Worm (Caenorhabditis elegans) whole organism, L1 larva: ENCODE data around the gene C06H5.6.
A peak's percentile ranks its signal among the peaks of the same experiment; 100 is the strongest.

Experiments
- C04F5.9 ChIP-seq: sonication (generic microtip); optimal IDR thresholded peaks from 2 replicates; lab custom pipeline; 2016; ENCODE audit warnings: missing genetic modification characterization, missing compliant biosample characterization
- C16A3.4 ChIP-seq: fragments of 150-350 bp; optimal IDR thresholded peaks from 2 replicates; lab custom pipeline; 2014; ENCODE audit warnings: missing biosample characterization, missing genetic modification characterization
- F16B12.6 ChIP-seq: fragments of 150-350 bp; optimal IDR thresholded peaks from 2 replicates; lab custom pipeline; 2014; ENCODE audit warnings: missing biosample characterization, missing genetic modification characterization
- alr-1 ChIP-seq: fragments of 200-800 bp; sonication (Bioruptor generic); optimal IDR thresholded peaks from 2 replicates; lab custom pipeline; 2018; ENCODE audit warnings: borderline replicate concordance, mild to moderate bottlenecking, missing genetic modification characterization, missing compliant biosample characterization
- aly-2 ChIP-seq: fragments of 150-350 bp; optimal IDR thresholded peaks from 2 replicates; lab custom pipeline; 2014; ENCODE audit warnings: missing biosample characterization, missing genetic modification characterization
- blmp-1 ChIP-seq: fragments of 150-350 bp; optimal IDR thresholded peaks from 2 replicates; lab custom pipeline; 2014; ENCODE audit warnings: missing biosample characterization, missing genetic modification characterization
- ceh-8 ChIP-seq: fragments of 200-800 bp; sonication (Bioruptor generic); optimal IDR thresholded peaks from 2 replicates; lab custom pipeline; 2018; ENCODE audit warnings: mild to moderate bottlenecking, missing genetic modification characterization, moderate library complexity, missing compliant biosample characterization
- dpl-1 ChIP-seq, 3 experiments: fragments of 150-350 bp in 2 of 3; sonication (generic microtip) in 1 of 3; optimal IDR thresholded peaks; 2 replicates each; lab custom pipeline; 2014 to 2017; ENCODE audit warnings: missing biosample characterization in 3 of 3, missing genetic modification characterization in 3 of 3, missing genetic modification reagents in 3 of 3
- dsc-1 ChIP-seq: sonication (generic microtip); optimal IDR thresholded peaks from 2 replicates; lab custom pipeline; 2016; ENCODE audit warnings: mild to moderate bottlenecking, missing genetic modification characterization, missing compliant biosample characterization
- efl-1 ChIP-seq, 4 experiments: fragments of 150-350 bp; optimal IDR thresholded peaks in 3 of 4; peaks in 1 of 4; 1 replicate in 1 of 4; 2 replicates in 3 of 4; lab custom pipeline; 2014; ENCODE audit warnings: missing biosample characterization in 2 of 4, missing genetic modification characterization in 2 of 4, missing genetic modification reagents in 2 of 4
- efl-3 ChIP-seq: fragments of 200-800 bp; sonication (Bioruptor generic); optimal IDR thresholded peaks from 2 replicates; lab custom pipeline; 2018; ENCODE audit warnings: mild to moderate bottlenecking, missing genetic modification characterization, missing compliant biosample characterization
- elt-2 ChIP-seq: sonication (generic microtip); optimal IDR thresholded peaks from 2 replicates; lab custom pipeline; 2016; ENCODE audit warnings: missing genetic modification characterization, mild to moderate bottlenecking, inconsistent platforms, missing compliant biosample characterization, missing genetic modification reagents
- elt-3 ChIP-seq, 6 experiments: fragments of 150-350 bp in 1 of 6; sonication (generic microtip); optimal IDR thresholded peaks; 2 replicates each; lab custom pipeline; 2017 to 2018; ENCODE audit warnings: missing biosample characterization in 6 of 6, missing genetic modification characterization in 6 of 6, inconsistent platforms in 1 of 6
- fkh-4 ChIP-seq: sonication (generic microtip); optimal IDR thresholded peaks from 2 replicates; lab custom pipeline; 2016; ENCODE audit warnings: missing compliant biosample characterization, missing genetic modification characterization, borderline replicate concordance
- fkh-8 ChIP-seq: sonication (generic microtip); optimal IDR thresholded peaks from 2 replicates; lab custom pipeline; 2016; ENCODE audit warnings: mild to moderate bottlenecking, missing genetic modification characterization, missing compliant biosample characterization
- hpl-2 ChIP-seq: fragments of 150-350 bp; optimal IDR thresholded peaks from 2 replicates; lab custom pipeline; 2014; ENCODE audit warnings: missing biosample characterization, missing genetic modification reagents, missing genetic modification characterization
- irx-1 ChIP-seq: sonication (generic microtip); optimal IDR thresholded peaks from 2 replicates; lab custom pipeline; 2016; ENCODE audit warnings: missing genetic modification characterization, missing compliant biosample characterization
- isw-1 ChIP-seq: fragments of 200-800 bp; sonication (Bioruptor generic); IDR thresholded peaks from 2 replicates; pipeline ENCODE4 v1.3.6; 2022; ENCODE audit warnings: missing genetic modification characterization, missing compliant biosample characterization
- lin-13 ChIP-seq: fragments of 150-350 bp; optimal IDR thresholded peaks from 2 replicates; lab custom pipeline; 2014; ENCODE audit warnings: missing biosample characterization, missing genetic modification reagents, missing genetic modification characterization
- lin-14 ChIP-seq: fragments of 200-800 bp; sonication (Bioruptor generic); optimal IDR thresholded peaks from 2 replicates; lab custom pipeline; 2018; ENCODE audit warnings: mild to moderate bottlenecking, missing genetic modification characterization, moderate library complexity, missing compliant biosample characterization
- lin-15B ChIP-seq: fragments of 150-350 bp; sonication (generic microtip); optimal IDR thresholded peaks from 3 replicates; lab custom pipeline; 2014; ENCODE audit warnings: missing biosample characterization, missing genetic modification characterization
- lin-35 ChIP-seq, 2 experiments: fragments of 150-350 bp; optimal IDR thresholded peaks; 2 replicates each; lab custom pipeline; 2014; ENCODE audit warnings: missing biosample characterization in 2 of 2, missing genetic modification characterization in 2 of 2, missing genetic modification reagents in 2 of 2
- lsy-2 ChIP-seq, 2 experiments: fragments of 150-350 bp; optimal IDR thresholded peaks; 2 replicates each; lab custom pipeline; 2014; ENCODE audit warnings: missing biosample characterization in 2 of 2, missing genetic modification characterization in 2 of 2
- mdl-1 ChIP-seq, 2 experiments: fragments of 150-350 bp; optimal IDR thresholded peaks; 2 replicates each; lab custom pipeline; 2014 to 2017; ENCODE audit warnings: missing biosample characterization in 2 of 2, missing genetic modification characterization in 2 of 2, inconsistent platforms in 1 of 2
- mep-1 ChIP-seq: fragments of 150-350 bp; optimal IDR thresholded peaks from 2 replicates; lab custom pipeline; 2014; ENCODE audit warnings: missing biosample characterization, missing genetic modification characterization
- nhr-11 ChIP-seq: fragments of 150-350 bp; optimal IDR thresholded peaks from 2 replicates; lab custom pipeline; 2014; ENCODE audit warnings: missing biosample characterization, missing genetic modification characterization
- nhr-12 ChIP-seq: sonication (generic microtip); optimal IDR thresholded peaks from 2 replicates; lab custom pipeline; 2017; ENCODE audit warnings: missing biosample characterization, missing genetic modification characterization
- nhr-19 ChIP-seq: fragments of 200-800 bp; sonication (Bioruptor generic); conservative IDR thresholded peaks from 2 replicates; pipeline ENCODE4 v1.3.6; 2022; ENCODE audit warnings: missing genetic modification characterization, missing compliant biosample characterization
- nhr-20 ChIP-seq: sonication (generic microtip); optimal IDR thresholded peaks from 2 replicates; lab custom pipeline; 2016; ENCODE audit warnings: mild to moderate bottlenecking, missing genetic modification characterization, missing compliant biosample characterization
- nhr-237 ChIP-seq: fragments of 150-350 bp; optimal IDR thresholded peaks from 2 replicates; lab custom pipeline; 2014; ENCODE audit warnings: missing biosample characterization, missing genetic modification characterization
- nhr-28 ChIP-seq: fragments of 150-350 bp; optimal IDR thresholded peaks from 2 replicates; lab custom pipeline; 2014; ENCODE audit warnings: missing biosample characterization, missing genetic modification characterization
- nhr-47 ChIP-seq: sonication (generic microtip); optimal IDR thresholded peaks from 2 replicates; lab custom pipeline; 2016; ENCODE audit warnings: mild to moderate bottlenecking, missing genetic modification characterization, moderate library complexity, missing compliant biosample characterization
- nhr-76 ChIP-seq: sonication (generic microtip); optimal IDR thresholded peaks from 2 replicates; lab custom pipeline; 2017; ENCODE audit warnings: missing biosample characterization, missing genetic modification characterization
- nhr-77 ChIP-seq: fragments of 150-350 bp; optimal IDR thresholded peaks from 2 replicates; lab custom pipeline; 2014; ENCODE audit warnings: missing biosample characterization, missing genetic modification characterization
- nhr-84 ChIP-seq: sonication (generic microtip); optimal IDR thresholded peaks from 2 replicates; lab custom pipeline; 2017; ENCODE audit warnings: missing biosample characterization, missing genetic modification characterization
- nhr-85 ChIP-seq: sonication (generic microtip); peaks from one replicate; lab custom pipeline; 2016; ENCODE audit warnings: missing genetic modification characterization, inconsistent platforms, missing compliant biosample characterization
- pag-3 ChIP-seq: sonication (generic microtip); optimal IDR thresholded peaks from 2 replicates; lab custom pipeline; 2017; ENCODE audit warnings: missing genetic modification characterization, mild to moderate bottlenecking, missing compliant biosample characterization, antibody characterized with exemption, borderline replicate concordance; ENCODE audit not compliant: insufficient read depth
- rnt-1 ChIP-seq: sonication (generic microtip); optimal IDR thresholded peaks from 2 replicates; lab custom pipeline; 2016; ENCODE audit warnings: mild to moderate bottlenecking, missing genetic modification characterization, moderate library complexity, missing compliant biosample characterization
- skn-1 ChIP-seq: fragments of 150-350 bp; optimal IDR thresholded peaks from 2 replicates; lab custom pipeline; 2014; ENCODE audit warnings: missing biosample characterization, missing genetic modification characterization
- snpc-4 ChIP-seq: fragments of 150-350 bp; optimal IDR thresholded peaks from 2 replicates; lab custom pipeline; 2014; ENCODE audit warnings: missing biosample characterization, missing genetic modification characterization
- snu-23 ChIP-seq: sonication (generic microtip); optimal IDR thresholded peaks from 2 replicates; lab custom pipeline; 2016; ENCODE audit warnings: missing genetic modification characterization, missing compliant biosample characterization
- sox-4 ChIP-seq: sonication (generic microtip); optimal IDR thresholded peaks from 2 replicates; lab custom pipeline; 2016; ENCODE audit warnings: missing genetic modification characterization, missing compliant biosample characterization
- sptf-1 ChIP-seq: fragments of 150-350 bp; optimal IDR thresholded peaks from 2 replicates; lab custom pipeline; 2014; ENCODE audit warnings: missing biosample characterization, missing genetic modification characterization
- sup-37 ChIP-seq: fragments of 200-800 bp; sonication (Bioruptor generic); optimal IDR thresholded peaks from 2 replicates; lab custom pipeline; 2018; ENCODE audit warnings: mild to moderate bottlenecking, missing genetic modification characterization, missing compliant biosample characterization
- swsn-7 ChIP-seq: sonication (generic microtip); optimal IDR thresholded peaks from 2 replicates; lab custom pipeline; 2016; ENCODE audit warnings: missing genetic modification characterization, missing compliant biosample characterization
- tbx-2 ChIP-seq: sonication (generic microtip); optimal IDR thresholded peaks from 2 replicates; lab custom pipeline; 2016; ENCODE audit warnings: missing genetic modification characterization, missing compliant biosample characterization
- tlp-1 ChIP-seq: fragments of 150-350 bp; optimal IDR thresholded peaks from 2 replicates; lab custom pipeline; 2014; ENCODE audit warnings: missing biosample characterization, missing genetic modification characterization
- unc-130 ChIP-seq: fragments of 150-350 bp; optimal IDR thresholded peaks from 2 replicates; lab custom pipeline; 2017; ENCODE audit warnings: missing biosample characterization, missing genetic modification characterization, inconsistent platforms
- unc-30 ChIP-seq: sonication (generic microtip); optimal IDR thresholded peaks from 2 replicates; lab custom pipeline; 2017; ENCODE audit warnings: missing biosample characterization, missing genetic modification characterization
- unc-86 ChIP-seq: sonication (generic microtip); optimal IDR thresholded peaks from 2 replicates; lab custom pipeline; 2016; ENCODE audit warnings: missing genetic modification characterization, missing compliant biosample characterization
- zag-1 ChIP-seq: fragments of 150-350 bp; optimal IDR thresholded peaks from 2 replicates; lab custom pipeline; 2014; ENCODE audit warnings: missing biosample characterization, missing genetic modification characterization
- ztf-11 ChIP-seq, 2 experiments: sonication (generic microtip); optimal IDR thresholded peaks; 2 replicates each; lab custom pipeline; 2016 to 2017; ENCODE audit warnings: missing genetic modification characterization in 2 of 2, missing biosample characterization in 1 of 2, missing compliant biosample characterization in 1 of 2

Gene C06H5.6

DNA sequence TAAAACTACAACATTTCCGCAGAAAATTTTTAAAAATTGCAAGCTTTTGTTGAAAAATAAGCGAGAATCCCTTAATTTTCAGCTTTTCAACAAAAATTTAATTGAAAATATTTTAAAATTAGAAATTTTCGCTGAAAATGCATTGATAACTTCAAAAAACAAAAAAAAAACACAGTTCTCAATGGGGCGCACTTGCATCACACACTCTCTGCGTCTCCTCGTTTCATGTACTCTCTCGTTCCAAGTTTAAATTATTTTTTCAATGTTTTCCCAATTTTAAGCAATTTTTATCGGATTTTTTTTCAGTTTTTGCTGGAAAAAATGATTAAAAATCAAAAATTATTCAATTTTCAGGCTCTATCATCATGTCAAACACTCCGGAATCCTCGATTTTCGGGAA, 17.7 kb downstream of the C06H5.6 start, which contains the start of gene phf-14 (continued):
- TF ChIP-seq unc-30 (tag; lab: Kevin White, UChicago) (no peak), unc-86 (peak; percentile 44), unc-130 (peak; percentile 61), elt-2 (tag; lab: Kevin White, UChicago) (no peak), ceh-8 (GFP tag; lab: Kevin White, UChicago) (no peak), hpl-2 (GFP tag; lab: Kevin White, UChicago) (no peak), C16A3.4 (tag; lab: Kevin White, UChicago) (peak; percentile 26), nhr-47 (no peak), irx-1 (tag; lab: Kevin White, UChicago) (no peak), sup-37 (no peak), efl-3 (no peak), nhr-11 (tag; lab: Kevin White, UChicago) (no peak), swsn-7 (tag; lab: Kevin White, UChicago) (no peak), rnt-1 (no peak), blmp-1 (tag; lab: Kevin White, UChicago) (peak; percentile 22), alr-1 (tag; lab: Kevin White, UChicago) (no peak), aly-2 (no peak), mdl-1 (tag; optimal IDR thresholded peaks at IDR 0.05; lab: Kevin White, UChicago) (no peak), pag-3 (tag; lab: Kevin White, UChicago) (no peak), snu-23 (peak; percentile 73), dsc-1 (tag; lab: Kevin White, UChicago) (no peak), F16B12.6 (tag; lab: Kevin White, UChicago) (peak; percentile 2), elt-3 (tag; optimal IDR thresholded peaks at IDR 0.05; lab: Kevin White, UChicago) (peak in 2 of 6 experiments; percentile 21 to 41), tbx-2 (peak; percentile 46), nhr-85 (tag; lab: Kevin White, UChicago) (peak; percentile 66), lin-13 (GFP tag; lab: Kevin White, UChicago) (peak; percentile 18), mep-1 (tag; lab: Kevin White, UChicago) (peak; percentile 84), fkh-4 (tag; lab: Kevin White, UChicago) (no peak), fkh-8 (tag; lab: Kevin White, UChicago) (peak; percentile 47), efl-1 (optimal IDR thresholded peaks at IDR 0.05; lab: Kevin White, UChicago) (peak; percentile 69 to 71), efl-1 (GFP tag; optimal IDR thresholded peaks at IDR 0.05 in 1 of 2; lab: Kevin White, UChicago) (peak; percentile 70 to 95), tlp-1 (tag; lab: Kevin White, UChicago) (no peak), ztf-11 (tag; optimal IDR thresholded peaks at IDR 0.05; lab: Kevin White, UChicago) (no peak), nhr-28 (no peak), nhr-237 (tag; lab: Kevin White, UChicago) (no peak), lin-14 (GFP tag; lab: Kevin White, UChicago) (no peak), sox-4 (tag; lab: Kevin White, UChicago) (no peak), nhr-19 (peak; percentile 71), zag-1 (tag; lab: Kevin White, UChicago) (no peak), dpl-1 (GFP tag; optimal IDR thresholded peaks at IDR 0.05; lab: Kevin White, UChicago) (peak; percentile 44 to 68 (median 60)), nhr-77 (tag; lab: Kevin White, UChicago) (no peak), lin-35 (GFP tag; optimal IDR thresholded peaks at IDR 0.05; lab: Kevin White, UChicago) (peak; percentile 65)

DNA sequence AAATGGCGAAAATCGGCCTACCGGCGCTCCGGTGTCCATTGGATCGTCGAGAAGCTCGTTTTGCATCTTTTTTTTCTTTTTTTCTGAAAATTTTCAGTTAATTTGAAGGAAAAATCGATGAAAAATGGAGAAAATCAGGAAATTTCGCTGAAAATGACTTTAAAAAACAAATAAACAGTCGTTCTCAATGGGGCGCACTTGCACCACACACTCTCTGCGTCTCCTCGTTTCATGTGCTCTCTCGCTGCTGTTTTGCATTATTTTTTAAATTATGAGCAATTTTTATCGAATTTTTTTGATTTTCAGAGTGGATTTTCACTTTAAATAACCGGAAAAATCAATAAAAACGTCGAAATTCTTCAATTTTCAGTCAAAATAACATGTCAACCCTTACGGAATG, 18.2 kb downstream of the C06H5.6 start, which contains the start of gene csn-1:
csn-1 (minus strand) TSS at position 83 of the 400 bp plus-strand sequence.
- TF ChIP-seq nhr-47 (no peak), lin-35 (GFP tag; optimal IDR thresholded peaks at IDR 0.05; lab: Kevin White, UChicago) (peak; percentile 10 to 41), nhr-76 (no peak), nhr-20 (tag; lab: Kevin White, UChicago) (no peak), unc-130 (no peak), tlp-1 (tag; lab: Kevin White, UChicago) (no peak), aly-2 (no peak), lin-13 (GFP tag; lab: Kevin White, UChicago) (no peak), skn-1 (peak; percentile 1), sox-4 (tag; lab: Kevin White, UChicago) (no peak), F16B12.6 (tag; lab: Kevin White, UChicago) (no peak), snu-23 (peak; percentile 21), nhr-12 (tag; lab: Kevin White, UChicago) (no peak), C04F5.9 (no peak), snpc-4 (peak; percentile 25), nhr-11 (tag; lab: Kevin White, UChicago) (no peak), lsy-2 (tag; optimal IDR thresholded peaks at IDR 0.05; lab: Kevin White, UChicago) (peak; percentile 7 to 17), isw-1 (GFP tag; lab: Robert Waterston, UW) (peak; percentile 1; the same call in 1 of the 2 replicates), nhr-84 (tag; lab: Kevin White, UChicago) (no peak), fkh-8 (tag; lab: Kevin White, UChicago) (no peak), sptf-1 (tag; lab: Kevin White, UChicago) (no peak), lin-15B (tag; lab: Kevin White, UChicago) (peak; percentile 14), dpl-1 (GFP tag; optimal IDR thresholded peaks at IDR 0.05; lab: Kevin White, UChicago) (peak; percentile 16 to 39 (median 21)), nhr-237 (tag; lab: Kevin White, UChicago) (no peak)
